Worm (Caenorhabditis elegans) whole organism, late embryonic: ENCODE data around the gene F59B10.2.

Source experiments
- C38D4.7 ChIP-seq: fragments of 200-800 bp; sonication (Bioruptor generic); optimal IDR thresholded peaks from 2 replicates; lab custom pipeline; 2018; ENCODE audit warnings: mild to moderate bottlenecking, missing genetic modification characterization, moderate library complexity, missing compliant biosample characterization
- F13H6.1 ChIP-seq: sonication (generic microtip); optimal IDR thresholded peaks from 2 replicates; lab custom pipeline; 2016; ENCODE audit warnings: missing genetic modification characterization, missing compliant biosample characterization
- K02D7.2 ChIP-seq: sonication (generic microtip); optimal IDR thresholded peaks from 2 replicates; lab custom pipeline; 2017; ENCODE audit warnings: mild to moderate bottlenecking, missing genetic modification characterization, missing compliant biosample characterization
- T23F11.4 ChIP-seq: fragments of 200-800 bp; sonication (Bioruptor generic); optimal IDR thresholded peaks from 2 replicates; lab custom pipeline; 2018; ENCODE audit warnings: mild to moderate bottlenecking, missing genetic modification characterization, missing compliant biosample characterization
- Y22D7AL.16 ChIP-seq: sonication (generic microtip); optimal IDR thresholded peaks from 2 replicates; lab custom pipeline; 2016; ENCODE audit warnings: missing genetic modification characterization, missing compliant biosample characterization
- ceh-19 ChIP-seq: fragments of 200-800 bp; sonication (Bioruptor generic); optimal IDR thresholded peaks from 2 replicates; lab custom pipeline; 2018; ENCODE audit warnings: mild to moderate bottlenecking, missing genetic modification characterization, missing compliant biosample characterization
- ceh-2 ChIP-seq: sonication (generic microtip); optimal IDR thresholded peaks from 2 replicates; lab custom pipeline; 2016; ENCODE audit warnings: missing genotype, missing genetic modification characterization, missing compliant biosample characterization
- ceh-22 ChIP-seq: sonication (generic microtip); optimal IDR thresholded peaks from 2 replicates; lab custom pipeline; 2017; ENCODE audit warnings: missing biosample characterization, missing genetic modification characterization
- ceh-31 ChIP-seq: sonication (generic microtip); optimal IDR thresholded peaks from 2 replicates; lab custom pipeline; 2016; ENCODE audit warnings: missing genetic modification characterization, missing compliant biosample characterization
- ceh-34 ChIP-seq: sonication (generic microtip); optimal IDR thresholded peaks from 2 replicates; lab custom pipeline; 2016; ENCODE audit warnings: mild to moderate bottlenecking, missing genetic modification characterization, missing compliant biosample characterization
- ceh-45 ChIP-seq: fragments of 200-800 bp; sonication (Bioruptor generic); IDR thresholded peaks from 2 replicates; pipeline ENCODE4 v1.3.6; 2022; ENCODE audit warnings: missing genetic modification reagents, missing genetic modification characterization, missing compliant biosample characterization
- ceh-48 ChIP-seq: sonication (generic microtip); optimal IDR thresholded peaks from 2 replicates; lab custom pipeline; 2016; ENCODE audit warnings: missing genetic modification characterization, inconsistent platforms, missing compliant biosample characterization
- che-1 ChIP-seq: sonication (generic microtip); optimal IDR thresholded peaks from 2 replicates; lab custom pipeline; 2016; ENCODE audit warnings: mild to moderate bottlenecking, missing genetic modification characterization, missing compliant biosample characterization
- dmd-4 ChIP-seq: sonication (generic microtip); optimal IDR thresholded peaks from 2 replicates; lab custom pipeline; 2016; ENCODE audit warnings: borderline replicate concordance, missing genetic modification characterization, missing compliant biosample characterization
- dve-1 ChIP-seq: sonication (generic microtip); optimal IDR thresholded peaks from 2 replicates; lab custom pipeline; 2017; ENCODE audit warnings: antibody characterized with exemption, mild to moderate bottlenecking, missing genetic modification characterization, missing compliant biosample characterization
- elt-2 ChIP-seq: sonication (generic microtip); optimal IDR thresholded peaks from 2 replicates; lab custom pipeline; 2016; ENCODE audit warnings: missing genetic modification reagents, missing genetic modification characterization, missing compliant biosample characterization
- elt-4 ChIP-seq: sonication (generic microtip); optimal IDR thresholded peaks from 2 replicates; lab custom pipeline; 2016; ENCODE audit warnings: missing genetic modification characterization, missing compliant biosample characterization
- ets-4 ChIP-seq: sonication (generic microtip); optimal IDR thresholded peaks from 2 replicates; lab custom pipeline; 2016; ENCODE audit warnings: missing genetic modification characterization, missing compliant biosample characterization
- eyg-1 ChIP-seq: sonication (generic microtip); optimal IDR thresholded peaks from 2 replicates; lab custom pipeline; 2016; ENCODE audit warnings: missing genotype, missing genetic modification characterization, missing compliant biosample characterization
- fax-1 ChIP-seq: sonication (generic microtip); optimal IDR thresholded peaks from 2 replicates; lab custom pipeline; 2016; ENCODE audit warnings: missing genotype, missing genetic modification characterization, missing compliant biosample characterization
- fkh-10 ChIP-seq: fragments of 150-350 bp; optimal IDR thresholded peaks from 2 replicates; lab custom pipeline; 2014; ENCODE audit warnings: missing biosample characterization, missing genetic modification reagents, missing genetic modification characterization
- fkh-6 ChIP-seq: sonication (generic microtip); optimal IDR thresholded peaks from 2 replicates; lab custom pipeline; 2016; ENCODE audit warnings: missing genetic modification characterization, missing compliant biosample characterization
- hlh-13 ChIP-seq: fragments of 200-800 bp; sonication (Bioruptor generic); optimal IDR thresholded peaks from 2 replicates; lab custom pipeline; 2018; ENCODE audit warnings: mild to moderate bottlenecking, missing genetic modification characterization, missing compliant biosample characterization
- madf-2 ChIP-seq: sonication (generic microtip); optimal IDR thresholded peaks from 2 replicates; lab custom pipeline; 2017; ENCODE audit warnings: missing genetic modification characterization, missing compliant biosample characterization
- nfya-1 ChIP-seq: sonication (generic microtip); optimal IDR thresholded peaks from 2 replicates; lab custom pipeline; 2017; ENCODE audit warnings: missing genetic modification characterization, mild to moderate bottlenecking, missing compliant biosample characterization, antibody characterized with exemption, moderate library complexity
- nhr-11 ChIP-seq: fragments of 150-350 bp; optimal IDR thresholded peaks from 2 replicates; lab custom pipeline; 2014; ENCODE audit warnings: missing biosample characterization, missing genetic modification characterization
- nhr-232 ChIP-seq: sonication (generic microtip); optimal IDR thresholded peaks from 2 replicates; lab custom pipeline; 2016; ENCODE audit warnings: missing genetic modification characterization, missing compliant biosample characterization
- npax-4 ChIP-seq: sonication (generic microtip); optimal IDR thresholded peaks from 2 replicates; lab custom pipeline; 2016; ENCODE audit warnings: missing genetic modification characterization, missing compliant biosample characterization
- odd-2 ChIP-seq: sonication (generic microtip); optimal IDR thresholded peaks from 2 replicates; lab custom pipeline; 2017; ENCODE audit warnings: antibody characterized with exemption, mild to moderate bottlenecking, missing genetic modification characterization, missing compliant biosample characterization
- pha-2 ChIP-seq: sonication (generic microtip); optimal IDR thresholded peaks from 2 replicates; lab custom pipeline; 2017; ENCODE audit warnings: mild to moderate bottlenecking, missing genetic modification characterization, missing compliant biosample characterization
- pha-4 ChIP-seq: fragments of 150-350 bp; optimal IDR thresholded peaks from 2 replicates; lab custom pipeline; 2018; ENCODE audit warnings: missing biosample characterization, missing genetic modification reagents, missing genetic modification characterization
- pqm-1 ChIP-seq: sonication (generic microtip); optimal IDR thresholded peaks from 2 replicates; lab custom pipeline; 2016; ENCODE audit warnings: missing genetic modification characterization, missing compliant biosample characterization
- pros-1 ChIP-seq: fragments of 150-350 bp; optimal IDR thresholded peaks from 2 replicates; lab custom pipeline; 2014; ENCODE audit warnings: missing biosample characterization, missing genetic modification reagents, missing genetic modification characterization
- sdc-2 ChIP-seq: sonication (generic microtip); optimal IDR thresholded peaks from 2 replicates; lab custom pipeline; 2016; ENCODE audit warnings: missing genotype, missing genetic modification characterization, missing compliant biosample characterization
- sox-4 ChIP-seq: sonication (generic microtip); optimal IDR thresholded peaks from 2 replicates; lab custom pipeline; 2017; ENCODE audit warnings: mild to moderate bottlenecking, missing genetic modification characterization, inconsistent platforms, missing compliant biosample characterization
- syd-9 ChIP-seq: sonication (generic microtip); optimal IDR thresholded peaks from 2 replicates; lab custom pipeline; 2016; ENCODE audit warnings: mild to moderate bottlenecking, missing genetic modification characterization, moderate library complexity, missing compliant biosample characterization
- tbx-2 ChIP-seq: sonication (generic microtip); optimal IDR thresholded peaks from 2 replicates; lab custom pipeline; 2016; ENCODE audit warnings: missing genetic modification characterization, missing compliant biosample characterization
- tbx-7 ChIP-seq: sonication (generic microtip); optimal IDR thresholded peaks from 2 replicates; lab custom pipeline; 2016; ENCODE audit warnings: missing genotype, missing genetic modification characterization, missing compliant biosample characterization
- unc-55 ChIP-seq: sonication (generic microtip); optimal IDR thresholded peaks from 2 replicates; lab custom pipeline; 2017; ENCODE audit warnings: missing biosample characterization, missing genetic modification reagents, missing genetic modification characterization
- unc-86 ChIP-seq: sonication (generic microtip); optimal IDR thresholded peaks from 2 replicates; lab custom pipeline; 2016; ENCODE audit warnings: missing genetic modification characterization, missing compliant biosample characterization

The F59B10.2 gene

ce11 chrII:10541923-10542486, 32.4 kb upstream of the F59B10.2 start, which contains the start of gene pro-1 (continued):
- TF ChIP-seq odd-2 (tag; lab: Kevin White, UChicago): no peak
- no peak for TF ChIP-seq nhr-11 (tag; lab: Kevin White, UChicago)
- peak; percentile 29 for TF ChIP-seq F13H6.1 (tag; lab: Kevin White, UChicago)
- TF ChIP-seq hlh-13 (GFP tag; lab: Kevin White, UChicago): no peak
- no peak for TF ChIP-seq fkh-10
- no peak for TF ChIP-seq T23F11.4 (GFP tag; lab: Kevin White, UChicago)
- no peak for TF ChIP-seq C38D4.7 (GFP tag; lab: Kevin White, UChicago)
- TF ChIP-seq tbx-2 (tag; lab: Kevin White, UChicago): peak; percentile 17
- peak; percentile 43 for TF ChIP-seq nfya-1
- no peak for TF ChIP-seq ceh-22 (tag; lab: Kevin White, UChicago)
- TF ChIP-seq sox-4 (tag; lab: Kevin White, UChicago): no peak
- no peak for TF ChIP-seq nhr-232 (tag; lab: Kevin White, UChicago)
- no peak for TF ChIP-seq ceh-19
- TF ChIP-seq elt-2 (tag; lab: Kevin White, UChicago): peak; percentile 43
- no peak for TF ChIP-seq madf-2 (tag; lab: Kevin White, UChicago)
- 0 out of 2 replicates have a peak, but pooled peaks have one; percentile 11 for TF ChIP-seq ceh-45 (GFP tag; lab: Robert Waterston, UW)
- TF ChIP-seq fkh-6 (tag; lab: Kevin White, UChicago): no peak
- TF ChIP-seq npax-4 (tag; lab: Kevin White, UChicago): no peak
- no peak for TF ChIP-seq unc-86 (tag; lab: Kevin White, UChicago)
- no peak for TF ChIP-seq ceh-2 (tag; lab: Kevin White, UChicago)
- no peak for TF ChIP-seq fax-1 (tag; lab: Kevin White, UChicago)
- no peak for TF ChIP-seq pros-1 (tag; lab: Kevin White, UChicago)
- no peak for TF ChIP-seq elt-4 (tag; lab: Kevin White, UChicago)
- TF ChIP-seq unc-55 (GFP tag; lab: Kevin White, UChicago): no peak
- peak; percentile 25 for TF ChIP-seq Y22D7AL.16 (tag; lab: Kevin White, UChicago)
- no peak for TF ChIP-seq eyg-1 (tag; lab: Kevin White, UChicago)
- TF ChIP-seq ceh-31 (tag; lab: Kevin White, UChicago): peak; percentile 14
- TF ChIP-seq che-1: peak; percentile 10

- no peak for TF ChIP-seq ceh-45 (GFP tag; lab: Robert Waterston, UW)
- no peak for TF ChIP-seq tbx-7 (tag; lab: Kevin White, UChicago)
- no peak for TF ChIP-seq ceh-34 (tag; lab: Kevin White, UChicago)
- no peak for TF ChIP-seq pha-2 (tag; lab: Kevin White, UChicago)
- no peak for TF ChIP-seq ets-4 (tag; lab: Kevin White, UChicago)
- TF ChIP-seq ceh-19: no peak
- TF ChIP-seq syd-9: no peak
- no peak for TF ChIP-seq unc-55 (GFP tag; lab: Kevin White, UChicago)
- TF ChIP-seq dve-1: no peak
- TF ChIP-seq K02D7.2: no peak
- no peak for TF ChIP-seq ceh-48 (tag; lab: Kevin White, UChicago)
- TF ChIP-seq C38D4.7 (GFP tag; lab: Kevin White, UChicago): no peak
- no peak for TF ChIP-seq dmd-4 (tag; lab: Kevin White, UChicago)
- no peak for TF ChIP-seq nhr-232 (tag; lab: Kevin White, UChicago)
- no peak for TF ChIP-seq sdc-2 (tag; lab: Kevin White, UChicago)
- TF ChIP-seq elt-4 (tag; lab: Kevin White, UChicago): no peak
- no peak for TF ChIP-seq pha-4 (tag; lab: Kevin White, UChicago)
- TF ChIP-seq odd-2 (tag; lab: Kevin White, UChicago): no peak
- TF ChIP-seq pqm-1: no peak
- no peak for TF ChIP-seq T23F11.4 (GFP tag; lab: Kevin White, UChicago)
Measured at ce11 chrII:10539232-10539631, 29.6 kb upstream of the F59B10.2 start, which contains the start of gene R166.3. Gene R166.3 (minus strand): TSS chrII:10539332.
